Fruit fly (Drosophila melanogaster): ENCODE results near the gene CG42764.
"Not testable (repeated sequence)": the region's sequence is repeated elsewhere in the genome, so short reads cannot be mapped to it uniquely, and the experiment has no call there.

Gene CG42764

dm6 chr3L:20465941-20466340 lies at the start of gene CG42764:
TSS of gene CG42764 (minus strand) at chr3L:20466041.
- no peak for TF ChIP-seq CG8478 (optimal IDR thresholded peaks at IDR 0.05)
- TF ChIP-seq CTCF (optimal IDR thresholded peaks at IDR 0.05), result no peak

dm6 chr3L:20514101-20514500 lies 48.3 kb upstream of the CG42764 start:
- TF ChIP-seq CG8478 (optimal IDR thresholded peaks at IDR 0.05) (no peak), CTCF (optimal IDR thresholded peaks at IDR 0.05) (no peak)

DNA sequence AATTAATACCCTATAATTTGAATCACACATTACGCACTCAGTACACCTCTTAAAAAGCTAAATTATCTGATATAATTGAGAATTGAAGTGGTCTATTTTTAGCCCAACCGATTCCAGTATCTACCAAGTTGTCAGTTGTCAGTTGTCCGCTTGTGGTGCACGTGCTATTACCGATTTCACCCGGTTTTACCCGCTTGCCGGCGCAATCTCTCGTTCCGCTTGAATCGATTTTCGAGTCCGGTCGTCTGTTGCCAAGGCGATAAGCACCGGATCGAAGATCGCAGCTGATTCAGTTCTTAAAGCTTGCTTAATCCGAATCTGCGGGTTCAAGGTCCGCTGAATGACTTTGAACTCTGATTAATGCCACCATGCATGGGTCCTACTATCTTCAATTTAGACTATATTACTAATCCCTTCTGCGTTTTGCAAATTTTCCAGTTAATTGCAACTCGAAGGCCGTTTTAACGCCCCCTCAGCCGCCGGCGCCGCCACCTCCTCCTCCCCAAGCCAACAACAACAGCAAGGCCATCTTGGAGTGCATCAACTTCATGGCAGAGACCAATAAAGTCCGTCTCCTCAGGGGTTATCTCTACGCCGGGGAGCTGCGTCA lies 45.8 kb upstream of the CG42764 start:
- no peak for TF ChIP-seq CTCF (optimal IDR thresholded peaks at IDR 0.05)

dm6 chr3L:20509121-20509934 lies 43.5 kb upstream of the CG42764 start:
- no peak for TF ChIP-seq CG8478 (optimal IDR thresholded peaks at IDR 0.05)
- no peak for TF ChIP-seq CTCF (optimal IDR thresholded peaks at IDR 0.05)

DNA sequence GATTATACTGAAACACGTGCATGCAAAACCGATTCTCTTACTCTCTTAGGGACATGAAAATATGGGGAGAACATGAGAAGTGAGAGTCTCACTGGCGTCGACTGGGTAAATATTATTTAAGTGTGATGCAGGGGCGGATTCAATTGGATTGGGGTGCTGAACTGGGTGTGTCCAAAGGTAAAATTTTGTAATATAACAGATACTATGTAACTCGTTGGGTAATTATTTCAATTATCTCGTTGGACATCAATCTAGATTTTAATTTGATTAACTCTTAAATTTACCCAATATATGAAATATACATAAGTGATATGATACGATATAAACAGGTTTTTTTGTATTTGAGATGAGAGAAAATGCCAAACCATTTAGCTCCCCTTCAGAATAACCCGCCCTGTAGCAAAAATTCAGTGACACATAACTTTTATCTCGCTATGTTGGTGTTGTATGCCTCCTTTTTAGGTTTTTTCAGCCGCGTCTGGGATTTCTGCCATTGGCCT lies 42.3 kb upstream of the CG42764 start:
- no peak for TF ChIP-seq CG8478 (optimal IDR thresholded peaks at IDR 0.05)
- TF ChIP-seq CTCF (optimal IDR thresholded peaks at IDR 0.05), result no peak

DNA sequence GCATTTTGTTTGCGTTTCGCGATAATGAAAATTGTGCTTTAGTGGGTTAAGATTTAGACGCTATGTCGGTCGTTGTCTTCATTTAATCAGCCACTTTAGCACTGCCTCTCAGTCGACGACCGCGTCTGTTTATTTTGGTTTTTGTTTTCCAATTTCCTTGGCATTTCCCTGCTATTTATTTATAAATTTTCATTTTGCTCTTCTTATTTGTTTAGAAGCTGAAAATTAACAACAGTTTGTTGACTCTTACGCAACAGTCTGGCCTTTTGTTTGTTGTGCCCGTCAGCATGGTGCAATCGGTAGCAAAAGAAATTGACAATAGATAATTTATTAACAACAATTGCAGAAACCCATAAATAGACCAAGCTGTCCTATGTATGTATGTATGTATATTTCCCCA lies 41.7 kb upstream of the CG42764 start:
- TF ChIP-seq CG8478 (optimal IDR thresholded peaks at IDR 0.05) (no peak), CTCF (optimal IDR thresholded peaks at IDR 0.05) (no peak)

- TF ChIP-seq CG8478 (optimal IDR thresholded peaks at IDR 0.05) (no peak), CTCF (optimal IDR thresholded peaks at IDR 0.05) (no peak)
These were observed 39.9 kb upstream of the CG42764 start, which contains the start of gene CG5078 for dm6 chr3L:20505732-20506131. TSS of gene CG5078 (plus strand) at chr3L:20506032.

DNA sequence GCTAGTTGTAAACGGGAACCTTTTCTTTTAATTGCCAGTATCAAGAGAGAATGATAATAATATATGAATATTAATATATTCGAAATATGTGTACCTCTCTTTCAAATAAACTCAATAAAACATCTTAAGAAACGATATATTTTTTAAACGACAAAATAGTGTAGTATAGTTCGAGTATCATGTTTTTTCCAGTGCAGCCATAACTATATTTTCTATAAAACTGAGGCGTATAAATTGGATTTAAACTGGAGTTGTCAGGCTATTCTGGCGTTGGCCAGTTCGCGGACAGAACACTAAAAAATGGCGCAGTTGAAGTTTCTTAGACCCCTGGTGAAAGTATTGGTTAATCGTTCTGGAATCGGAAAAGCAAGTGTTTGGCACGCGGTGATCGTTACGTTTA lies 38.0 kb upstream of the CG42764 start, which contains the start of gene CG17637:
CG17637 (plus strand) TSS at position 301 of the 400 bp plus-strand sequence.
- not testable (repeated sequence) for TF ChIP-seq CTCF, CG8478 (optimal IDR thresholded peaks at IDR 0.05)

DNA sequence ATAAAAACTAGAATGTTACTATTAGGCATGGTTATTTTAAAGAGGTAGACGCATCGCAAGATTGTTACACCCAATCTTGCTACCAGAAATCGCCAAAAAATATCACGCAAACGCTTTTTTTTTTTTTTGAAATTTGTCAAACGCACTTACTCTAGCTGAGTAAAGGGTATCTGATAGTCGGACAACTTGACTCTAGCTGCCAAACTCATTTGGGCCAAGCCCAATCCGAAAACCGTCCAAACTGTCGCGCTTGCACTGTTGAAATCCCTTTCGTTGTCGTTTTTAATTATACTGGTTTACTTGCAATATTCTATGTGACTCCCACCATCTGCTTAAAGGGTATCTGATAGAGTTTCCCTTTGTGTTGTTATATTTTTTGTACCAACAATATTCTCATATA lies 37.4 kb upstream of the CG42764 start:
- TF ChIP-seq CG8478 (optimal IDR thresholded peaks at IDR 0.05) (no peak), CTCF (optimal IDR thresholded peaks at IDR 0.05) (no peak)

- TF ChIP-seq CTCF, CG8478 (optimal IDR thresholded peaks at IDR 0.05): not testable (repeated sequence)
These were observed 33.7 kb upstream of the CG42764 start, which contains the start of gene CG18281 for dm6 chr3L:20499536-20499935. TSS of gene CG18281 (plus strand) at chr3L:20499836.

dm6 chr3L:20498204-20498603 lies 32.4 kb upstream of the CG42764 start:
- TF ChIP-seq CG8478 (optimal IDR thresholded peaks at IDR 0.05), result no peak
- TF ChIP-seq CTCF (optimal IDR thresholded peaks at IDR 0.05), result peak; percentile 81 to 84

DNA sequence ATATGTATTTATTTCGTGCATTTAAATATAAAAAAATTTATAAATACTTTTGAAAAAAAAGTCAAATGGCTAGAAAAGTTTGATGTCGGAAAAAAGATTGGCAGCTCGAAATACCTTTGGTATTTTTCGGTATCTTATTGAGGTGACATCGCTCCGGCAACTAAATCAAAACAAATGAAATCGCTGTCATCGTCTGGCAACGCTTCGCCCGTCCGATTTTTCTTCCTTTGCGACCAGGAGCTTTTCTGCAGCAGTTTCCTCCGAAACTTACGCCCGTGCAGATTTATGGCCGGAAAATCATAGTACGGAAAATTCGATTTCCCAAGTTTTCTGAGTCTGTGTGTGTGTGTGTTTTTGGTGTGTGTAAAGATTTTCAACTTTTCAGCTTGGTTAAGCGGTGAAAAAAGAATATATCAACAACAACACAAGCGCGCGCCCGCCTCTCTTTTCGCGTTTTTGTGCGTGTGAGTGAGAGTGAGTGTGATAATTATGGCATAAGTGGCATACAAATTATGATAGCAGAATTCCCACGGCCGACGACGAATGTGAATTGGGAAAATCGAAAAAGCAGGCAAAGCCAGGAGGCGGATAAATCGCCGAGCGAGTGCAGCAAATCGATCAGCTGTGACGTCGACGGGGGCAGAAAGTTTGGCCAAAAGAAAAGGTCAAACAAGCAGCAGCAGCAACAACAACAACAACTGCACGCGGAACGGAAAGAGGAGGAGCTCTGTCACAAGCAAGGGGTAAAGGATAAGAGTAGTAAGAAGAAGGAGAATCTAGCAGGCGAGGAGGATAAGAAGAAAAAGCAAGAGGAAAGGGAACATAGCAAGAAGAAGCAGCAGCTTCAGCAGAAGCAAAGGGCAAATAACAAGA lies 31.5 kb upstream of the CG42764 start, which contains the start of gene CG32425:
CG32425 (plus strand) TSS at position 200 of the 873 bp plus-strand sequence.
- no peak for TF ChIP-seq CG8478 (optimal IDR thresholded peaks at IDR 0.05)
- TF ChIP-seq CTCF (optimal IDR thresholded peaks at IDR 0.05), result peak; percentile 14 to 39

DNA sequence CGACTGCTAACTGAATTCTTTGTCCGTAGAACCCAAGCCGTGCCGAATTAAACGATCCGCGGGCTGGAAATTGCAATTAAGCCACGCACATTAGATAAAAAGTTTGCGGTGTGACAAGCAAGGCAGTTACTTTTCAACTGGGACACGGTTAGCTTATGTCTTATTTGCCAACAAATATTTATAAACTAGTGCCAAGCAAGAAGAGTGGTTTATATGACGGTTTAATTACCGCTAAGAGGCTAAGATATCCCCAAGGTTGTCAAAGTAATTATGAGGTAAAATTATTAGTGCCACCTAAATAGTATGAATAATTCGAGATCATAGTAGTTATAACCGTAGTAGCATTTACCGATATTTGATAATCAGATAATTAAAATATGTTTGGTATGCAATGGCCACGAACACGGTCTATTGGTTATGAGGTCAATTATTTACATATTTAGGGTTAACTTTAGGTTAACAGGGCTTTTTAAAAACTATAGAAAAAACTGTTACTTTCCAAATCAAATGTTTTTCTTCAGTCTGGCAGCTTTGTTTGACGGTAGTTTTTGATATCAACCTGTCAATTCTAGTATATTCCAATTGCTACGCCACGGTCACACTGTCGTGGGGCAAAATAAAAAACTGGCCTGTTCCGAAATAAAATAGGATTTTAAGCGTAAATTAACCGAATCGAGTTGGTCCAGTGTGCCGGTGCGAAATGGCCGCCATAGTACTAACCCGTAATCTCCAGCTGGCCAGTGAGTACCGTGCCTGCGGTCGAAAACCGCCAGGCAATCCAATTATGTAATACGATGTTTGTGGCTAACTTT lies 29.1 kb upstream of the CG42764 start, which contains the start of gene ZnT77C:
ZnT77C (minus strand) TSS at position 142 of the 812 bp plus-strand sequence.
- TF ChIP-seq CG8478 (optimal IDR thresholded peaks at IDR 0.05), result no peak
- peak in 1 of 2 experiments; percentile 27 for TF ChIP-seq CTCF (optimal IDR thresholded peaks at IDR 0.05)

dm6 chr3L:20494262-20494601 lies 28.4 kb upstream of the CG42764 start:
- TF ChIP-seq CG8478 (optimal IDR thresholded peaks at IDR 0.05) (no peak), CTCF (optimal IDR thresholded peaks at IDR 0.05) (no peak)

Data from S2 (cell line).